ENCODE assay signal across 5 fruit fly cellular contexts in the genomic region with DNA sequence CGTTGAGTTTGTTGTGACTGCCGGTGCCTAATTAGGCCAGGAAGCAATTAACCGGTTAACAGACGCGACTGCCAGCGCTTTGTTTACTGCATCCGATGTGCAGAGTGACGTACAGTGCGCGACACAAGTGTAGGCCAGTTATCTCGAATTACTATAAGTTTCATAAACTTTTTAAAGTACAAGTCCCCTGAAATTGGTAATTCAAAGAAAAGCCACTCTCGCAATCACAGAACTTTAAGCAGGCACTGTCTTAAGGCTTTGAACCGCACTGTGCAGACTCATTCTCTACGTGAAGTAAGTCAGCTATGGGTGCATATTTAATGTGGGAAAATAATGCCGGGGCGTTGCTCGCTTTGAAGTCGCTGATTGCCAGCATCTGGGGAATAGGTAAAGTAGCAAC.
TF ChIP-seq lines count a peak whose summit lies in the region.

No protein-coding gene starts in this region.

TF ChIP-seq in whole organism, adult, 20 proteins besides CTCF, POLR2A, EP300 and RAD21 (continued from another document):
- TF ChIP-seq bab1 (GFP tag; optimal IDR thresholded peaks at IDR 0.05; lab: Kevin White, UChicago), result peak; percentile 58
- peak; percentile 54 for TF ChIP-seq cic (GFP tag; optimal IDR thresholded peaks at IDR 0.05; lab: Kevin White, UChicago)
- no peak for TF ChIP-seq CG1620 (GFP tag; optimal IDR thresholded peaks at IDR 0.05; lab: Kevin White, UChicago)

TF ChIP-seq in whole organism, embryonic, 481 proteins besides CTCF, POLR2A, EP300 and RAD21 (continued from another document and continues in another):
- TF ChIP-seq ATbp (GFP tag; optimal IDR thresholded peaks at IDR 0.05; lab: Kevin White, UChicago), result peak; percentile 65
- peak in 1 of 3 experiments; percentile 0 for TF ChIP-seq Stat92E (GFP tag; optimal IDR thresholded peaks at IDR 0.05; lab: Kevin White, UChicago)
- no peak for TF ChIP-seq usp (GFP tag; optimal IDR thresholded peaks at IDR 0.05; lab: Kevin White, UChicago)
- peak; percentile 19 for TF ChIP-seq jing (GFP tag; optimal IDR thresholded peaks at IDR 0.05; lab: Kevin White, UChicago)
- TF ChIP-seq Dad (GFP tag; optimal IDR thresholded peaks at IDR 0.05; lab: Kevin White, UChicago), result no peak
- TF ChIP-seq CG8290 (GFP tag; optimal IDR thresholded peaks at IDR 0.05; lab: Kevin White, UChicago), result no peak
- peak in 1 of 2 experiments; percentile 22 for TF ChIP-seq CG8290 (tag; optimal IDR thresholded peaks at IDR 0.05; lab: Kevin White, UChicago)
- TF ChIP-seq Ptx1 (GFP tag; IDR thresholded peaks at IDR 0.05; lab: Robert Waterston, UW), result peak; percentile 54; the same call in 1 of the 2 replicates
- TF ChIP-seq jumu (GFP tag; optimal IDR thresholded peaks at IDR 0.05; lab: Kevin White, UChicago), result peak; percentile 29
- peak; percentile 29 for TF ChIP-seq NfI (GFP tag; optimal IDR thresholded peaks at IDR 0.05; lab: Kevin White, UChicago)
- TF ChIP-seq Awh (GFP tag; IDR thresholded peaks at IDR 0.05; lab: Robert Waterston, UW), result peak; percentile 66
- peak; percentile 21 for TF ChIP-seq CG9609 (GFP tag; optimal IDR thresholded peaks at IDR 0.05; lab: Kevin White, UChicago)
- TF ChIP-seq Fer1 (GFP tag; optimal IDR thresholded peaks at IDR 0.05; lab: Kevin White, UChicago), result no peak
- TF ChIP-seq klu (GFP tag; IDR thresholded peaks at IDR 0.05; lab: Robert Waterston, UW), result no peak
- TF ChIP-seq zfh2 (GFP tag; optimal IDR thresholded peaks at IDR 0.05; lab: Kevin White, UChicago), result no peak
- no peak for TF ChIP-seq CG3281 (GFP tag; optimal IDR thresholded peaks at IDR 0.05; lab: Kevin White, UChicago)
- TF ChIP-seq Fer2 (tag; optimal IDR thresholded peaks at IDR 0.05; lab: Kevin White, UChicago), result no peak
- TF ChIP-seq CG3726 (GFP tag; IDR thresholded peaks at IDR 0.05; lab: Robert Waterston, UW), result 0 out of 3 replicates have a peak, but pooled peaks have one; percentile 21
- peak; percentile 10 for TF ChIP-seq CG12769 (tag; optimal IDR thresholded peaks at IDR 0.05; lab: Kevin White, UChicago)
- TF ChIP-seq lab (GFP tag; optimal IDR thresholded peaks at IDR 0.05; lab: Kevin White, UChicago), result no peak
- TF ChIP-seq exex (tag; optimal IDR thresholded peaks at IDR 0.05; lab: Kevin White, UChicago), result no peak
- no peak for TF ChIP-seq Elba2 (GFP tag; optimal IDR thresholded peaks at IDR 0.05; lab: Kevin White, UChicago)
- TF ChIP-seq pan (optimal IDR thresholded peaks at IDR 0.05; lab: Kevin White, UChicago), result no peak
- TF ChIP-seq pan (GFP tag; optimal IDR thresholded peaks at IDR 0.05 in 1 of 2, IDR thresholded peaks at IDR 0.05 in 1 of 2), result peak in 1 of 2 experiments; percentile 39
- peak; percentile 14 for TF ChIP-seq zen (tag; optimal IDR thresholded peaks at IDR 0.05; lab: Kevin White, UChicago)
- TF ChIP-seq Sry-δ (GFP tag; optimal IDR thresholded peaks at IDR 0.05; lab: Kevin White, UChicago), result peak; percentile 1
- TF ChIP-seq CG6654 (GFP tag; optimal IDR thresholded peaks at IDR 0.05; lab: Kevin White, UChicago), result peak; percentile 12
- TF ChIP-seq CG3995 (GFP tag; optimal IDR thresholded peaks at IDR 0.05; lab: Kevin White, UChicago), result no peak
- 0 out of 3 replicates have a peak, but pooled peaks have one; percentile 11 for TF ChIP-seq CG11093 (GFP tag; IDR thresholded peaks at IDR 0.05; lab: Robert Waterston, UW)
- TF ChIP-seq CG10209 (GFP tag; optimal IDR thresholded peaks at IDR 0.05; lab: Kevin White, UChicago), result peak; percentile 33

TF ChIP-seq in whole organism, prepupa, 60 proteins besides CTCF, POLR2A, EP300 and RAD21 (continued from another document and continues in another):
- TF ChIP-seq Sox15 (GFP tag; optimal IDR thresholded peaks at IDR 0.05; lab: Kevin White, UChicago), result peak; percentile 82
- peak; percentile 82 for TF ChIP-seq Met (GFP tag; optimal IDR thresholded peaks at IDR 0.05; lab: Kevin White, UChicago)
- peak; percentile 36 for TF ChIP-seq Blimp-1 (GFP tag; optimal IDR thresholded peaks at IDR 0.05; lab: Kevin White, UChicago)
- TF ChIP-seq CG6792 (GFP tag; optimal IDR thresholded peaks at IDR 0.05; lab: Kevin White, UChicago), result peak; percentile 89
- TF ChIP-seq Smox (GFP tag; optimal IDR thresholded peaks at IDR 0.05; lab: Kevin White, UChicago), result peak; percentile 64
- peak; percentile 86 for TF ChIP-seq Hr39 (GFP tag; optimal IDR thresholded peaks at IDR 0.05; lab: Kevin White, UChicago)
- peak; percentile 94 for TF ChIP-seq CG32006 (GFP tag; optimal IDR thresholded peaks at IDR 0.05; lab: Kevin White, UChicago)
- peak; percentile 86 for TF ChIP-seq CG10669 (GFP tag; optimal IDR thresholded peaks at IDR 0.05; lab: Kevin White, UChicago)
- peak; percentile 73 for TF ChIP-seq Sox102F (GFP tag; optimal IDR thresholded peaks at IDR 0.05; lab: Kevin White, UChicago)
- peak; percentile 88 for TF ChIP-seq Lpt (GFP tag; optimal IDR thresholded peaks at IDR 0.05; lab: Kevin White, UChicago)
- peak; percentile 91 for TF ChIP-seq achi (GFP tag; optimal IDR thresholded peaks at IDR 0.05; lab: Kevin White, UChicago)
- peak; percentile 76 for TF ChIP-seq fd85E (GFP tag; optimal IDR thresholded peaks at IDR 0.05; lab: Kevin White, UChicago)
- peak; percentile 82 for TF ChIP-seq topi (GFP tag; optimal IDR thresholded peaks at IDR 0.05; lab: Kevin White, UChicago)
- TF ChIP-seq acj6 (GFP tag; optimal IDR thresholded peaks at IDR 0.05; lab: Kevin White, UChicago), result peak; percentile 92
- peak; percentile 97 for TF ChIP-seq Eip78C (GFP tag; lab: Kevin White, UChicago)
- TF ChIP-seq CG11762 (GFP tag; optimal IDR thresholded peaks at IDR 0.05; lab: Kevin White, UChicago; ENCODE audit: insufficient read depth), result peak; percentile 83
- TF ChIP-seq CG34406 (GFP tag; optimal IDR thresholded peaks at IDR 0.05; lab: Kevin White, UChicago), result peak; percentile 84
- peak; percentile 94 for TF ChIP-seq CG3919 (GFP tag; optimal IDR thresholded peaks at IDR 0.05; lab: Kevin White, UChicago)
- peak; percentile 89 for TF ChIP-seq CG6276 (GFP tag; optimal IDR thresholded peaks at IDR 0.05; lab: Kevin White, UChicago)
- peak; percentile 84 for TF ChIP-seq CG6808 (GFP tag; optimal IDR thresholded peaks at IDR 0.05; lab: Kevin White, UChicago)
- no peak for TF ChIP-seq Eip93F (GFP tag; optimal IDR thresholded peaks at IDR 0.05; lab: Kevin White, UChicago)
- TF ChIP-seq pdm3 (GFP tag; optimal IDR thresholded peaks at IDR 0.05; lab: Kevin White, UChicago), result peak; percentile 94
- TF ChIP-seq CG1621 (tag; optimal IDR thresholded peaks at IDR 0.05; lab: Kevin White, UChicago), result no peak
- peak; percentile 83 for TF ChIP-seq CG10631 (GFP tag; optimal IDR thresholded peaks at IDR 0.05; lab: Kevin White, UChicago)
- peak; percentile 90 for TF ChIP-seq CG7368 (GFP tag; optimal IDR thresholded peaks at IDR 0.05; lab: Kevin White, UChicago)
- peak; percentile 81 for TF ChIP-seq spab (GFP tag; optimal IDR thresholded peaks at IDR 0.05; lab: Kevin White, UChicago)
- peak; percentile 81 for TF ChIP-seq lz (GFP tag; optimal IDR thresholded peaks at IDR 0.05; lab: Kevin White, UChicago)
- peak; percentile 97 for TF ChIP-seq CG6163 (GFP tag; IDR thresholded peaks at IDR 0.05; lab: Robert Waterston, UW)
- peak; percentile 64 for TF ChIP-seq Ets21C (GFP tag; optimal IDR thresholded peaks at IDR 0.05; lab: Kevin White, UChicago)
- peak; percentile 92 for TF ChIP-seq net (GFP tag; optimal IDR thresholded peaks at IDR 0.05; lab: Kevin White, UChicago)
- peak; percentile 85 for TF ChIP-seq esn (GFP tag; optimal IDR thresholded peaks at IDR 0.05; lab: Kevin White, UChicago)
- TF ChIP-seq CG31627 (GFP tag; optimal IDR thresholded peaks at IDR 0.05; lab: Kevin White, UChicago), result peak; percentile 86

TF ChIP-seq in whole organism, pupa, 21 proteins besides CTCF, POLR2A, EP300 and RAD21 (continued from another document):
- TF ChIP-seq Pif1A (GFP tag; optimal IDR thresholded peaks at IDR 0.05; lab: Kevin White, UChicago), result peak; percentile 93

TF ChIP-seq in whole organism, wandering third instar larva, 38 proteins besides CTCF, POLR2A, EP300 and RAD21 (continued from another document):
- TF ChIP-seq Myc (optimal IDR thresholded peaks at IDR 0.05; lab: Kevin White, UChicago) (no peak), br (GFP tag; optimal IDR thresholded peaks at IDR 0.05; lab: Kevin White, UChicago) (peak; percentile 74), usp (GFP tag; optimal IDR thresholded peaks at IDR 0.05; lab: Kevin White, UChicago) (no peak), CG32264 (GFP tag; optimal IDR thresholded peaks at IDR 0.05; lab: Kevin White, UChicago) (peak; percentile 25), Jra (GFP tag; optimal IDR thresholded peaks at IDR 0.05; lab: Kevin White, UChicago) (no peak), brk (GFP tag; optimal IDR thresholded peaks at IDR 0.05; lab: Kevin White, UChicago) (no peak), Dif (GFP tag; optimal IDR thresholded peaks at IDR 0.05; lab: Kevin White, UChicago; ENCODE audit: partially characterized antibody) (no peak), dsf (GFP tag; optimal IDR thresholded peaks at IDR 0.05; lab: Kevin White, UChicago; ENCODE audit: borderline replicate concordance) (no peak), fru (GFP tag; optimal IDR thresholded peaks at IDR 0.05; lab: Kevin White, UChicago) (peak; percentile 64), N (GFP tag; optimal IDR thresholded peaks at IDR 0.05; lab: Kevin White, UChicago) (no peak), dmrt93B (GFP tag; optimal IDR thresholded peaks at IDR 0.05; lab: Kevin White, UChicago) (peak; percentile 19), CrebA (GFP tag; optimal IDR thresholded peaks at IDR 0.05; lab: Kevin White, UChicago; ENCODE audit: borderline replicate concordance) (no peak), Dfd (GFP tag; optimal IDR thresholded peaks at IDR 0.05; lab: Kevin White, UChicago) (no peak), Hnf4 (GFP tag; optimal IDR thresholded peaks at IDR 0.05; lab: Kevin White, UChicago) (peak; percentile 58), Mio (GFP tag; optimal IDR thresholded peaks at IDR 0.05; lab: Kevin White, UChicago) (no peak), rgr (GFP tag; optimal IDR thresholded peaks at IDR 0.05; lab: Kevin White, UChicago) (peak; percentile 57), Sp1 (GFP tag; optimal IDR thresholded peaks at IDR 0.05; lab: Kevin White, UChicago) (peak; percentile 48)
